Fruit fly (Drosophila melanogaster) whole organism, prepupa: ENCODE data around the gene Plp.

ENCODE experiments used
- CG10631 ChIP-seq: fragments of 200-800 bp; sonication (Bioruptor generic); optimal IDR thresholded peaks from 2 replicates; lab custom pipeline; 2016; ENCODE audit warnings: missing biosample characterization, missing genetic modification characterization
- CG10669 ChIP-seq: fragments of 200-800 bp; sonication (Bioruptor generic); optimal IDR thresholded peaks from 3 replicates; lab custom pipeline; 2018; ENCODE audit warnings: missing biosample characterization, mild to moderate bottlenecking, missing genetic modification characterization, moderate library complexity
- CG11294 ChIP-seq: fragments of 200-800 bp; sonication (Bioruptor generic); IDR thresholded peaks from 2 replicates; pipeline ENCODE4 v1.3.6; 2022; ENCODE audit warnings: missing biosample characterization, missing genetic modification characterization
- CG11902 ChIP-seq: fragments of 200-800 bp; sonication (Bioruptor generic); optimal IDR thresholded peaks from 3 replicates; lab custom pipeline; 2016; ENCODE audit warnings: missing biosample characterization, missing genetic modification characterization
- CG16779 ChIP-seq: fragments of 200-800 bp; sonication (Bioruptor generic); optimal IDR thresholded peaks from 3 replicates; lab custom pipeline; 2017; ENCODE audit warnings: missing biosample characterization, mild to moderate bottlenecking, missing genetic modification characterization
- CG31627 ChIP-seq: fragments of 200-800 bp; sonication (Bioruptor generic); optimal IDR thresholded peaks from 3 replicates; lab custom pipeline; 2016; ENCODE audit warnings: missing biosample characterization, missing genetic modification characterization
- CG32006 ChIP-seq: fragments of 200-800 bp; sonication (Bioruptor generic); optimal IDR thresholded peaks from 3 replicates; lab custom pipeline; 2017; ENCODE audit warnings: missing biosample characterization, mild to moderate bottlenecking, missing genetic modification characterization
- CG3919 ChIP-seq: fragments of 200-800 bp; sonication (Bioruptor generic); optimal IDR thresholded peaks from 3 replicates; lab custom pipeline; 2016; ENCODE audit warnings: missing biosample characterization, missing genetic modification characterization
- CG4318 ChIP-seq: fragments of 200-800 bp; sonication (Bioruptor generic); optimal IDR thresholded peaks from 3 replicates; lab custom pipeline; 2017; ENCODE audit warnings: missing biosample characterization, mild to moderate bottlenecking, missing genetic modification characterization
- CG6163 ChIP-seq: fragments of 200-800 bp; sonication (Bioruptor generic); IDR thresholded peaks from 3 replicates; pipeline ENCODE4 v1.3.6; 2022; ENCODE audit warnings: missing biosample characterization, missing genetic modification characterization
- CG6276 ChIP-seq: fragments of 200-800 bp; sonication (Bioruptor generic); optimal IDR thresholded peaks from 2 replicates; lab custom pipeline; 2017; ENCODE audit warnings: missing biosample characterization, mild to moderate bottlenecking, missing genetic modification characterization
- CG6808 ChIP-seq: fragments of 200-800 bp; sonication (Bioruptor generic); optimal IDR thresholded peaks from 3 replicates; lab custom pipeline; 2017; ENCODE audit warnings: missing biosample characterization, missing genetic modification characterization, mild to moderate bottlenecking, moderate library complexity, missing genetic modification reagents
- CG6854 ChIP-seq: fragments of 200-800 bp; sonication (Bioruptor generic); optimal IDR thresholded peaks from 2 replicates; lab custom pipeline; 2017; ENCODE audit warnings: missing biosample characterization, mild to moderate bottlenecking, missing genetic modification characterization
- CG7368 ChIP-seq: fragments of 200-800 bp; sonication (Bioruptor generic); optimal IDR thresholded peaks from 3 replicates; lab custom pipeline; 2016; ENCODE audit warnings: missing biosample characterization, missing genetic modification characterization
- CG8319 ChIP-seq: fragments of 200-800 bp; sonication (Bioruptor generic); optimal IDR thresholded peaks from 3 replicates; lab custom pipeline; 2016; ENCODE audit warnings: missing biosample characterization, missing genetic modification characterization
- Eip75B ChIP-seq: fragments of 200-800 bp; sonication (Bioruptor generic); optimal IDR thresholded peaks from 3 replicates; lab custom pipeline; 2016; ENCODE audit warnings: missing biosample characterization, missing genetic modification characterization
- Eip78C ChIP-seq: fragments of 200-800 bp; sonication (Bioruptor generic); peaks from one replicate; lab custom pipeline; 2016; ENCODE audit warnings: missing biosample characterization, missing genetic modification characterization
- Eip93F ChIP-seq: fragments of 200-800 bp; sonication (Bioruptor generic); optimal IDR thresholded peaks from 2 replicates; lab custom pipeline; 2016; ENCODE audit warnings: missing biosample characterization, mild to moderate bottlenecking, missing genetic modification characterization
- Ets21C ChIP-seq: fragments of 200-800 bp; sonication (Bioruptor generic); optimal IDR thresholded peaks from 3 replicates; lab custom pipeline; 2016; ENCODE audit warnings: missing biosample characterization, missing genetic modification characterization
- Ets96B ChIP-seq: fragments of 200-800 bp; optimal IDR thresholded peaks from 2 replicates; lab custom pipeline; 2019; ENCODE audit warnings: missing biosample characterization, mild to moderate bottlenecking, missing genetic modification characterization, moderate library complexity
- Hr38 ChIP-seq: sonication (Bioruptor generic); optimal IDR thresholded peaks from 2 replicates; lab custom pipeline; 2016; ENCODE audit warnings: missing biosample characterization, missing genetic modification characterization
- Hr39 ChIP-seq: fragments of 200-800 bp; sonication (Bioruptor generic); optimal IDR thresholded peaks from 2 replicates; lab custom pipeline; 2016; ENCODE audit warnings: missing biosample characterization, missing genetic modification characterization
- Hr4 ChIP-seq: fragments of 200-800 bp; sonication (Bioruptor generic); optimal IDR thresholded peaks from 3 replicates; lab custom pipeline; 2016; ENCODE audit warnings: missing biosample characterization, missing genetic modification characterization
- OdsH ChIP-seq: fragments of 200-800 bp; sonication (Bioruptor generic); optimal IDR thresholded peaks from 3 replicates; lab custom pipeline; 2016; ENCODE audit warnings: missing biosample characterization, missing genetic modification characterization
- Smox ChIP-seq: fragments of 200-800 bp; sonication (Bioruptor generic); optimal IDR thresholded peaks from 3 replicates; lab custom pipeline; 2016; ENCODE audit warnings: missing biosample characterization, missing genetic modification characterization
- Sox102F ChIP-seq: fragments of 200-800 bp; sonication (Bioruptor generic); optimal IDR thresholded peaks from 2 replicates; lab custom pipeline; 2016; ENCODE audit warnings: missing biosample characterization, mild to moderate bottlenecking, missing genetic modification characterization
- Sox14 ChIP-seq: fragments of 200-800 bp; sonication (Bioruptor generic); optimal IDR thresholded peaks from 3 replicates; lab custom pipeline; 2016; ENCODE audit warnings: missing biosample characterization, missing genetic modification characterization
- Sox15 ChIP-seq: fragments of 200-800 bp; sonication (Bioruptor generic); optimal IDR thresholded peaks from 3 replicates; lab custom pipeline; 2016; ENCODE audit warnings: missing biosample characterization, missing genetic modification characterization
- acj6 ChIP-seq: fragments of 200-800 bp; sonication (Bioruptor generic); optimal IDR thresholded peaks from 3 replicates; lab custom pipeline; 2016; ENCODE audit warnings: missing biosample characterization, missing genetic modification characterization
- cyc ChIP-seq: fragments of 200-800 bp; sonication (Bioruptor generic); optimal IDR thresholded peaks from 3 replicates; lab custom pipeline; 2016; ENCODE audit warnings: missing biosample characterization, missing genetic modification characterization
- dac ChIP-seq: fragments of 200-800 bp; sonication (Bioruptor generic); optimal IDR thresholded peaks from 2 replicates; lab custom pipeline; 2017; ENCODE audit warnings: missing biosample characterization, mild to moderate bottlenecking, missing genetic modification characterization
- dsx ChIP-seq: fragments of 200-800 bp; optimal IDR thresholded peaks from 3 replicates; lab custom pipeline; 2019; ENCODE audit warnings: missing biosample characterization, mild to moderate bottlenecking, missing genetic modification characterization, moderate library complexity; ENCODE audit not compliant: poor library complexity, severe bottlenecking
- fd59A ChIP-seq: fragments of 200-800 bp; sonication (Bioruptor generic); optimal IDR thresholded peaks from 2 replicates; lab custom pipeline; 2017; ENCODE audit warnings: missing biosample characterization, mild to moderate bottlenecking, missing genetic modification characterization, missing genetic modification reagents
- fkh ChIP-seq: fragments of 200-800 bp; sonication (Bioruptor generic); optimal IDR thresholded peaks from 3 replicates; lab custom pipeline; 2017; ENCODE audit warnings: missing biosample characterization, mild to moderate bottlenecking, missing genetic modification characterization, moderate library complexity
- pdm3 ChIP-seq: fragments of 200-800 bp; sonication (Bioruptor generic); optimal IDR thresholded peaks from 3 replicates; lab custom pipeline; 2016; ENCODE audit warnings: missing biosample characterization, missing genetic modification characterization
- salr ChIP-seq, 2 experiments: fragments of 200-800 bp; sonication (Bioruptor generic); optimal IDR thresholded peaks; 3 replicates each; lab custom pipeline; 2016 to 2018; ENCODE audit warnings: missing biosample characterization in 2 of 2, missing genetic modification characterization in 2 of 2, mild to moderate bottlenecking in 1 of 2
- spab ChIP-seq: fragments of 200-800 bp; sonication (Bioruptor generic); optimal IDR thresholded peaks from 2 replicates; lab custom pipeline; 2017; ENCODE audit warnings: missing biosample characterization, mild to moderate bottlenecking, missing genetic modification characterization, missing genetic modification reagents
- svp ChIP-seq: fragments of 200-800 bp; sonication (Bioruptor generic); peaks from one replicate; lab custom pipeline; 2016; ENCODE audit warnings: missing biosample characterization, missing genetic modification characterization
- topi ChIP-seq: fragments of 200-800 bp; sonication (Bioruptor generic); optimal IDR thresholded peaks from 3 replicates; lab custom pipeline; 2016; ENCODE audit warnings: missing biosample characterization, missing genetic modification characterization

Gene Plp

dm6 chr3L:15101639-15102413 lies 7.3 kb upstream of the Plp start (continued):
- TF ChIP-seq Sox14, result peak; percentile 68
- no peak for TF ChIP-seq dac (GFP tag; lab: Kevin White, UChicago)
- peak; percentile 52 for TF ChIP-seq Hr39 (GFP tag; lab: Kevin White, UChicago)
- no peak for TF ChIP-seq fd59A (GFP tag; lab: Kevin White, UChicago)
- TF ChIP-seq CG11294 (GFP tag; lab: Robert Waterston, UW), result no peak
- TF ChIP-seq Sox102F (GFP tag; lab: Kevin White, UChicago), result peak; percentile 56
- TF ChIP-seq CG11902, result peak; percentile 3
- peak; percentile 12 for TF ChIP-seq CG3919 (GFP tag; lab: Kevin White, UChicago)
- peak; percentile 1 for TF ChIP-seq Sox15 (GFP tag; lab: Kevin White, UChicago)
- no peak for TF ChIP-seq CG4318 (GFP tag; lab: Kevin White, UChicago)
- TF ChIP-seq CG16779 (tag; lab: Kevin White, UChicago), result peak; percentile 1
- TF ChIP-seq CG10631, result peak; percentile 13
- TF ChIP-seq OdsH (GFP tag; lab: Kevin White, UChicago), result no peak
- peak; percentile 43 for TF ChIP-seq spab (GFP tag; lab: Kevin White, UChicago)
- TF ChIP-seq fkh (GFP tag; lab: Kevin White, UChicago), result no peak
- no peak for TF ChIP-seq salr (GFP tag; optimal IDR thresholded peaks at IDR 0.05; lab: Kevin White, UChicago)
- peak; percentile 2 for TF ChIP-seq Ets21C (GFP tag; lab: Kevin White, UChicago)
- no peak for TF ChIP-seq Hr38 (GFP tag; lab: Kevin White, UChicago)
- peak; percentile 21 for TF ChIP-seq Eip75B (GFP tag; lab: Kevin White, UChicago)
- TF ChIP-seq topi (GFP tag; lab: Kevin White, UChicago), result peak; percentile 8
- peak; percentile 67 for TF ChIP-seq Eip78C (GFP tag; lab: Kevin White, UChicago)

dm6 chr3L:15100983-15101382 lies 6.5 kb upstream of the Plp start:
- no peak for TF ChIP-seq Ets21C (GFP tag; lab: Kevin White, UChicago)
- peak; percentile 33 for TF ChIP-seq Eip78C (GFP tag; lab: Kevin White, UChicago)

dm6 chr3L:15099541-15099940 lies 5.0 kb upstream of the Plp start:
- TF ChIP-seq svp (GFP tag; lab: Kevin White, UChicago) (peak; percentile 88), fkh (GFP tag; lab: Kevin White, UChicago) (no peak), CG11902 (no peak), CG6276 (GFP tag; lab: Kevin White, UChicago) (no peak), CG32006 (GFP tag; lab: Kevin White, UChicago) (peak; percentile 23), Eip78C (GFP tag; lab: Kevin White, UChicago) (peak; percentile 38), Ets21C (GFP tag; lab: Kevin White, UChicago) (no peak)
- TF ChIP-seq, all 60 proteins: peak for 3

- TF ChIP-seq CG10669, result peak; percentile 79
- peak; percentile 18 for TF ChIP-seq pdm3 (GFP tag; lab: Kevin White, UChicago)
- peak; percentile 26 for TF ChIP-seq Smox (GFP tag; lab: Kevin White, UChicago)
- TF ChIP-seq acj6, result peak; percentile 63
- TF ChIP-seq salr (GFP tag; optimal IDR thresholded peaks at IDR 0.05; lab: Kevin White, UChicago), result peak in 1 of 2 experiments; percentile 84
- peak; percentile 86 for TF ChIP-seq CG7368 (GFP tag; lab: Kevin White, UChicago)
- TF ChIP-seq Hr39 (GFP tag; lab: Kevin White, UChicago), result no peak
- peak; percentile 23 for TF ChIP-seq CG6854
- TF ChIP-seq dsx, result peak; percentile 74
- TF ChIP-seq CG31627 (GFP tag; lab: Kevin White, UChicago), result no peak
- no peak for TF ChIP-seq Hr38 (GFP tag; lab: Kevin White, UChicago)
- peak; percentile 70 for TF ChIP-seq OdsH (GFP tag; lab: Kevin White, UChicago)
- no peak for TF ChIP-seq CG11902
- peak; percentile 56 for TF ChIP-seq cyc
- TF ChIP-seq CG11294 (GFP tag; lab: Robert Waterston, UW), result peak; percentile 67
- no peak for TF ChIP-seq Eip93F (GFP tag; lab: Kevin White, UChicago)
- peak; percentile 74 for TF ChIP-seq Ets96B
- peak; percentile 86 for TF ChIP-seq CG10631
- peak; percentile 74 for TF ChIP-seq CG4318 (GFP tag; lab: Kevin White, UChicago)
- TF ChIP-seq CG6163 (GFP tag; lab: Robert Waterston, UW), result no peak; the same call in 1 of the 3 replicates
- peak; percentile 62 for TF ChIP-seq CG8319 (GFP tag; lab: Kevin White, UChicago)
- TF ChIP-seq CG3919 (GFP tag; lab: Kevin White, UChicago), result peak; percentile 86
- TF ChIP-seq CG6808 (GFP tag; lab: Kevin White, UChicago), result peak; percentile 72
- peak; percentile 43 for TF ChIP-seq Hr4
- TF ChIP-seq topi (GFP tag; lab: Kevin White, UChicago), result peak; percentile 61
- peak; percentile 91 for TF ChIP-seq CG6276 (GFP tag; lab: Kevin White, UChicago)
- peak; percentile 95 for TF ChIP-seq fkh (GFP tag; lab: Kevin White, UChicago)
- peak; percentile 70 for TF ChIP-seq svp (GFP tag; lab: Kevin White, UChicago)
Observed at dm6 chr3L:15098659-15099512, 4.4 kb upstream of the Plp start.
